Worm (Caenorhabditis elegans) whole organism, L4 larva: Measurements from ENCODE around the gene cht-5.

Experiments
- F10B5.3 ChIP-seq: sonication (generic microtip); optimal IDR thresholded peaks from 2 replicates; lab custom pipeline; 2016; ENCODE audit warnings: mild to moderate bottlenecking, missing genetic modification characterization, missing compliant biosample characterization
- F26F4.8 ChIP-seq: fragments of 200-800 bp; sonication (Bioruptor generic); conservative IDR thresholded peaks from 2 replicates; pipeline ENCODE4 v1.3.6; 2022; ENCODE audit warnings: missing genetic modification characterization, missing compliant biosample characterization
- F44E2.7 ChIP-seq: fragments of 200-800 bp; sonication (Bioruptor generic); IDR thresholded peaks from 2 replicates; pipeline ENCODE4 v2.1.2; 2022; ENCODE audit warnings: missing genetic modification characterization, missing compliant biosample characterization
- F49E8.2 ChIP-seq: sonication (generic microtip); optimal IDR thresholded peaks from 2 replicates; lab custom pipeline; 2016; ENCODE audit warnings: missing compliant biosample characterization, mild to moderate bottlenecking, missing genetic modification characterization, borderline replicate concordance
- T20F7.1 ChIP-seq: fragments of 200-800 bp; sonication (Bioruptor generic); optimal IDR thresholded peaks from 2 replicates; lab custom pipeline; 2018; ENCODE audit warnings: mild to moderate bottlenecking, missing genetic modification characterization, missing compliant biosample characterization
- Y105C5A.15 ChIP-seq: fragments of 200-800 bp; sonication (Bioruptor generic); IDR thresholded peaks from 2 replicates; pipeline ENCODE4 v1.3.6; 2022; ENCODE audit warnings: missing genetic modification characterization, missing compliant biosample characterization
- Y5F2A.4 ChIP-seq: fragments of 200-800 bp; sonication (Bioruptor generic); optimal IDR thresholded peaks from 2 replicates; lab custom pipeline; 2018; ENCODE audit warnings: mild to moderate bottlenecking, missing genetic modification characterization, missing compliant biosample characterization
- ama-1 ChIP-seq: fragments of 150-350 bp; optimal IDR thresholded peaks from 2 replicates; lab custom pipeline; 2014; ENCODE audit warnings: inconsistent platforms, mixed read lengths
- attf-4 ChIP-seq: sonication (generic microtip); optimal IDR thresholded peaks from 3 replicates; lab custom pipeline; 2017; ENCODE audit warnings: missing biosample characterization, missing genetic modification characterization
- ceh-20 ChIP-seq: fragments of 200-800 bp; sonication (Bioruptor generic); IDR thresholded peaks from 2 replicates; pipeline ENCODE4 v1.3.6; 2022; ENCODE audit warnings: missing genetic modification reagents, missing genetic modification characterization, missing compliant biosample characterization
- ceh-28 ChIP-seq: fragments of 150-350 bp; optimal IDR thresholded peaks from 2 replicates; lab custom pipeline; 2014; ENCODE audit warnings: missing biosample characterization, missing genetic modification reagents, missing genetic modification characterization
- ceh-44 ChIP-seq: fragments of 200-800 bp; sonication (Bioruptor generic); IDR thresholded peaks from 2 replicates; pipeline ENCODE4 v1.3.6; 2022; ENCODE audit warnings: missing genetic modification reagents, missing genetic modification characterization, missing compliant biosample characterization
- daf-12 ChIP-seq: fragments of 150-350 bp; optimal IDR thresholded peaks from 2 replicates; lab custom pipeline; 2014; ENCODE audit warnings: missing biosample characterization, missing genetic modification reagents, missing genetic modification characterization
- daf-16 ChIP-seq, 3 experiments: sonication (generic microtip); optimal IDR thresholded peaks; 2 replicates each; lab custom pipeline; 2016 to 2017; ENCODE audit warnings: missing genetic modification characterization in 3 of 3, missing genetic modification reagents in 3 of 3, mild to moderate bottlenecking in 2 of 3, missing compliant biosample characterization in 2 of 3, missing biosample characterization in 1 of 3, moderate library complexity in 1 of 3
- daf-19 ChIP-seq: fragments of 200-800 bp; sonication (Bioruptor generic); conservative IDR thresholded peaks from 2 replicates; pipeline ENCODE4 v1.3.6; 2022; ENCODE audit warnings: missing genetic modification characterization, missing compliant biosample characterization
- dmd-9 ChIP-seq: fragments of 200-800 bp; sonication (Bioruptor generic); IDR thresholded peaks from 2 replicates; pipeline ENCODE4 v1.3.6; 2022; ENCODE audit warnings: missing genetic modification reagents, missing genetic modification characterization, missing compliant biosample characterization
- dpl-1 ChIP-seq: fragments of 150-350 bp; optimal IDR thresholded peaks from 2 replicates; lab custom pipeline; 2014; ENCODE audit warnings: missing biosample characterization, missing genetic modification reagents, missing genetic modification characterization
- duxl-1 ChIP-seq: sonication (generic microtip); optimal IDR thresholded peaks from 2 replicates; lab custom pipeline; 2016; ENCODE audit warnings: mild to moderate bottlenecking, missing genetic modification characterization, moderate library complexity, missing compliant biosample characterization; ENCODE audit not compliant: poor library complexity
- dve-1 ChIP-seq: sonication (generic microtip); optimal IDR thresholded peaks from 2 replicates; lab custom pipeline; 2017; ENCODE audit warnings: antibody characterized with exemption, mild to moderate bottlenecking, missing genetic modification characterization, missing compliant biosample characterization; ENCODE audit not compliant: insufficient read depth
- gei-8 ChIP-seq: fragments of 200-800 bp; sonication (Bioruptor generic); optimal IDR thresholded peaks from 2 replicates; lab custom pipeline; 2018; ENCODE audit warnings: mild to moderate bottlenecking, missing genetic modification characterization, missing compliant biosample characterization
- hif-1 ChIP-seq, 2 experiments: sonication (generic microtip); optimal IDR thresholded peaks; 2 replicates each; lab custom pipeline; 2016 to 2017; ENCODE audit warnings: missing compliant biosample characterization in 2 of 2, missing genetic modification characterization in 2 of 2, missing genetic modification reagents in 2 of 2, missing genotype in 2 of 2, mild to moderate bottlenecking in 1 of 2
- lim-7 ChIP-seq: fragments of 200-800 bp; sonication (Bioruptor generic); IDR thresholded peaks from 2 replicates; pipeline ENCODE4 v1.3.6; 2022; ENCODE audit warnings: missing genetic modification characterization, missing compliant biosample characterization
- lin-15B ChIP-seq: fragments of 150-350 bp; sonication (generic microtip); optimal IDR thresholded peaks from 3 replicates; lab custom pipeline; 2014; ENCODE audit warnings: missing biosample characterization, missing genetic modification characterization
- lin-38 ChIP-seq: fragments of 200-800 bp; sonication (Bioruptor generic); IDR thresholded peaks from 2 replicates; pipeline ENCODE4 v1.3.6; 2022; ENCODE audit warnings: missing genetic modification reagents, missing genetic modification characterization, missing compliant biosample characterization
- lin-39 ChIP-seq: fragments of 150-350 bp; optimal IDR thresholded peaks from 2 replicates; lab custom pipeline; 2014; ENCODE audit warnings: missing biosample characterization, missing genetic modification reagents, missing genetic modification characterization
- lir-3 ChIP-seq: sonication (generic microtip); optimal IDR thresholded peaks from 2 replicates; lab custom pipeline; 2016; ENCODE audit warnings: mild to moderate bottlenecking, missing genetic modification characterization, missing compliant biosample characterization
- madf-5 ChIP-seq, 2 experiments: fragments of 200-800 bp; sonication (Bioruptor generic); IDR thresholded peaks; 2 replicates each; pipeline ENCODE4 v1.3.6; 2022; ENCODE audit warnings: missing compliant biosample characterization in 2 of 2, missing genetic modification characterization in 2 of 2
- madf-9 ChIP-seq: fragments of 200-800 bp; sonication (Bioruptor generic); conservative IDR thresholded peaks from 2 replicates; pipeline ENCODE4 v1.3.6; 2022; ENCODE audit warnings: missing genetic modification reagents, missing genetic modification characterization, missing compliant biosample characterization
- mdl-1 ChIP-seq, 2 experiments: fragments of 150-350 bp in 1 of 2; sonication (generic microtip) in 1 of 2; optimal IDR thresholded peaks; 2 replicates each; lab custom pipeline; 2014 to 2017; ENCODE audit warnings: missing biosample characterization in 2 of 2, missing genetic modification characterization in 2 of 2
- mdt-29 ChIP-seq: fragments of 200-800 bp; sonication (Bioruptor generic); IDR thresholded peaks from 2 replicates; pipeline ENCODE4 v1.3.6; 2022; ENCODE audit warnings: missing genetic modification reagents, missing genetic modification characterization, missing compliant biosample characterization
- mxl-3 ChIP-seq: fragments of 200-800 bp; sonication (Bioruptor generic); optimal IDR thresholded peaks from 2 replicates; lab custom pipeline; 2018; ENCODE audit warnings: mild to moderate bottlenecking, missing genetic modification characterization, missing compliant biosample characterization
- nhr-10 ChIP-seq: fragments of 150-350 bp; optimal IDR thresholded peaks from 2 replicates; lab custom pipeline; 2014; ENCODE audit warnings: missing biosample characterization, missing genetic modification characterization
- nhr-111 ChIP-seq: fragments of 200-800 bp; sonication (Bioruptor generic); optimal IDR thresholded peaks from 2 replicates; lab custom pipeline; 2018; ENCODE audit warnings: mild to moderate bottlenecking, missing genetic modification characterization, missing compliant biosample characterization
- nhr-25 ChIP-seq: sonication (generic microtip); optimal IDR thresholded peaks from 2 replicates; lab custom pipeline; 2017; ENCODE audit warnings: missing genetic modification characterization, mild to moderate bottlenecking, missing compliant biosample characterization, antibody characterized with exemption, moderate library complexity, borderline replicate concordance; ENCODE audit not compliant: insufficient read depth
- nhr-48 ChIP-seq: sonication (generic microtip); optimal IDR thresholded peaks from 2 replicates; lab custom pipeline; 2016; ENCODE audit warnings: mild to moderate bottlenecking, missing genetic modification characterization, missing compliant biosample characterization
- pha-4 ChIP-seq, 2 experiments: fragments of 150-350 bp in 1 of 2; fragments of 200-800 bp in 1 of 2; sonication (Bioruptor generic) in 1 of 2; IDR thresholded peaks in 1 of 2; optimal IDR thresholded peaks in 1 of 2; 2 replicates each; pipeline versions ENCODE4 v1.3.6 to Lab custom; 2014 to 2022; ENCODE audit warnings: missing genetic modification characterization in 2 of 2, missing genetic modification reagents in 2 of 2, missing biosample characterization in 1 of 2, missing compliant biosample characterization in 1 of 2
- saeg-2 ChIP-seq: fragments of 200-800 bp; sonication (Bioruptor generic); IDR thresholded peaks from 2 replicates; pipeline ENCODE4 v1.3.6; 2022; ENCODE audit warnings: missing genetic modification reagents, missing genetic modification characterization, missing compliant biosample characterization
- set-16 ChIP-seq: fragments of 200-800 bp; sonication (Bioruptor generic); IDR thresholded peaks from 2 replicates; pipeline ENCODE4 v1.3.6; 2022; ENCODE audit warnings: missing genetic modification reagents, missing genetic modification characterization, missing compliant biosample characterization
- skn-1 ChIP-seq: fragments of 150-350 bp; optimal IDR thresholded peaks from 2 replicates; lab custom pipeline; 2014; ENCODE audit warnings: missing biosample characterization, missing genetic modification characterization
- tag-97 ChIP-seq: fragments of 200-800 bp; sonication (Bioruptor generic); IDR thresholded peaks from 2 replicates; pipeline ENCODE4 v1.3.6; 2022; ENCODE audit warnings: missing genetic modification characterization, missing compliant biosample characterization
- unc-39 ChIP-seq: sonication (generic microtip); optimal IDR thresholded peaks from 2 replicates; lab custom pipeline; 2017; ENCODE audit warnings: missing biosample characterization, missing genetic modification characterization
- zag-1 ChIP-seq: fragments of 150-350 bp; optimal IDR thresholded peaks from 2 replicates; lab custom pipeline; 2014; ENCODE audit warnings: missing biosample characterization, missing genetic modification characterization
- zip-11 ChIP-seq: fragments of 200-800 bp; sonication (Bioruptor generic); IDR thresholded peaks from 2 replicates; pipeline ENCODE4 v1.3.6; 2022; ENCODE audit warnings: missing genetic modification characterization, missing compliant biosample characterization
- ztf-7 ChIP-seq: fragments of 150-350 bp; optimal IDR thresholded peaks from 2 replicates; lab custom pipeline; 2014; ENCODE audit warnings: missing biosample characterization, missing genetic modification characterization

Gene cht-5

DNA sequence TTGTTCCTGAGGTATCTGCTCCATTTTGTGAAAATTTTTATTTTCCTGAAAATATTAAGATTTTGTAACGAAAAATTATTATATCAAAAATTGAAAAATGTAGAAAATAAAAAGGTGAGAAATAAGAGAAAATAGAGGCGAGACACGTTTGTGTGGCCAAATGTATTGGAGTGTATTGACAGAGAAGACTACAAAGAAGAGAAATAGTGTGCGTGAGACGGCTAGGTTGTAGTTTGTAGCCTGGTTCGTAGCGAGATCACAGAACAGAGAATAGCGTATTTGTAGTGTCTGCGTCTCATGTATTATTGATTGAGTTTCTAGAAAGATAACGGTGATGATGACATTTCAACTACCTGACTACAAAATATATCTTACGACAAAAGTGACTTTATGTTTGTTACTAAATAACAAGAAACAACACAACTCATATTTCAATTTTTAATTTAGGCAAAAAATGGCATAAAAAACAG lies 30.4 kb upstream of the cht-5 start, which contains the start of gene nhr-12 (continued):
- TF ChIP-seq daf-16 (GFP tag; optimal IDR thresholded peaks at IDR 0.05; lab: Kevin White, UChicago), result no peak
- peak; percentile 59 for TF ChIP-seq daf-16 (tag; optimal IDR thresholded peaks at IDR 0.05; lab: Kevin White, UChicago)
- TF ChIP-seq F26F4.8 (GFP tag; lab: Robert Waterston, UW), result no peak

DNA sequence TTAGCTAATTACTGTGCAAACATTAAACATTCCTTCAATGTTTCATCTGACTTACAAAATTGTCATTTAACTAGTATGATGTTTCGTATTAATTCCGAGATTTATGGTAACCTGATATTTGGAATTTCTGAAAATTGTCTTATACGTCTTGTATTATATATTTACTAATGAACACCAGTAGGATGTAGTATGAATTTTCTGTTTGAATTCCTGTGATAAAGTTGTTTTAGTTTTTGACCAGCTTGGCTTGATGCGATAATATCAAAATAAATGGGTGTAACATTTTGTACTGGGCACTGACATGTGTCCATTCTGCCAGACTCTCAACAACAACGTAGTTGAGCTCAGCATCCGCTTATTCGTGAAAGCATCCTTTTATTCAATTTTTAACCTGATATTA lies 29.6 kb upstream of the cht-5 start, which contains the start of gene R04B5.6:
R04B5.6 (plus strand) TSS at position 301 of the 400 bp plus-strand sequence.
- no peak for TF ChIP-seq unc-39 (tag; lab: Kevin White, UChicago)
- TF ChIP-seq pha-4 (GFP tag; IDR thresholded peaks at IDR 0.05; lab: Robert Waterston, UW), result no peak
- no peak for TF ChIP-seq pha-4 (tag; optimal IDR thresholded peaks at IDR 0.05; lab: Kevin White, UChicago)
- TF ChIP-seq zip-11, result no peak
- TF ChIP-seq, all 104 proteins: peak for 0

DNA sequence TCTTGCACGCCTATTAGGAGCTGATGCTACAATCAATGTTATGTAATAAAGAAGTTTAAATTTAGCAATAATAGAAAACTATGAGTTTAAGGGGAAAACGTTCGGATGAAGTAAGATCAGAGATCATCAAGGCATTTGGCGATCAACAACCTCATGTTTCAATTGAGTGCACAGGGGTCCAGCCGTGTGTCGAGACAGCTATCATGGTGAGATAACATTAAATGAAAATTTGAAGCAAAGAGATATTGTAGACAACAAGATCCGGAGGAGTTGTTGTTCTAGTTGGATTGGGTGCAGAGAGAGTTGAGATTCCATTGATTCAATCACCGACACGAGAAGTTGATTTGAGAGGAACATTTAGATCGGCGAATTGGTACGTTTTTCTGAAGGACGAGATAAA lies 28.3 kb upstream of the cht-5 start:
- TF ChIP-seq F49E8.2 (tag; lab: Kevin White, UChicago) (no peak), mxl-3 (GFP tag; lab: Kevin White, UChicago) (no peak), daf-16 (GFP tag; optimal IDR thresholded peaks at IDR 0.05; lab: Kevin White, UChicago) (peak in 1 of 2 experiments; percentile 72), daf-16 (tag; optimal IDR thresholded peaks at IDR 0.05; lab: Kevin White, UChicago) (no peak), ceh-20 (no peak)
- TF ChIP-seq, all 104 proteins: peak for 1

DNA sequence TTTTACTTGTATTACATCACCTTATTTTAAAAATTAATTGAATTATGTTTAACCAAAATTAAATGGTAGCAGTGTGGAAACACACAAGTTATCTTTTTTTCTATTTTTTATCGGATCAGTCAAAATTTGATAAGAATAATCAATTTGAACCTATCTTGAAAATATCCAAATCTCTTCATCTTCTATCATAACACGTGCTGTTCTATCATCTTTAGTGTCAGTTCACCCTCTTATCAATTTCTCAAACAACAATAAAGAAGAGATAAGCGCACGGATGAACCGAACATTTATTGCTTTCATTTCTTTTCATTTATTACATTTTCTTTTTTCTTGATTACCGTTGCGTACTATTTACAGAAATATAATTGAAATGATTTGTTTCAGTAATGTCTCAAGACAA lies 27.3 kb upstream of the cht-5 start, which contains the start of gene R04B5.5:
R04B5.5 (plus strand) TSS at position 378 of the 400 bp plus-strand sequence.
- TF ChIP-seq duxl-1 (tag; lab: Kevin White, UChicago) (no peak), skn-1 (tag; lab: Kevin White, UChicago) (no peak), ceh-44 (GFP tag; lab: Robert Waterston, UW) (no peak), T20F7.1 (GFP tag; lab: Kevin White, UChicago) (peak; percentile 8), nhr-25 (tag; lab: Kevin White, UChicago) (no peak), attf-4 (tag; lab: Kevin White, UChicago) (no peak), lim-7 (GFP tag; lab: Robert Waterston, UW) (no peak), dve-1 (tag; lab: Kevin White, UChicago) (peak; percentile 98), madf-5 (GFP tag; IDR thresholded peaks at IDR 0.05; lab: Robert Waterston, UW) (no peak), F44E2.7 (no peak), dpl-1 (GFP tag; lab: Kevin White, UChicago) (no peak), ztf-7 (tag; lab: Kevin White, UChicago) (peak; percentile 46), daf-19 (GFP tag; lab: Robert Waterston, UW) (no peak), Y5F2A.4 (GFP tag; lab: Kevin White, UChicago) (no peak), lir-3 (no peak), F10B5.3 (no peak), lin-15B (no peak), ceh-28 (no peak), daf-12 (no peak), hif-1 (tag; optimal IDR thresholded peaks at IDR 0.05; lab: Kevin White, UChicago) (no peak), gei-8 (no peak), madf-9 (GFP tag; lab: Robert Waterston, UW) (no peak), ama-1 (lab: Kevin White, UChicago) (no peak), nhr-48 (peak; percentile 49), set-16 (GFP tag; lab: Robert Waterston, UW) (no peak), tag-97 (no peak), saeg-2 (no peak), nhr-111 (no peak), Y105C5A.15 (GFP tag; lab: Robert Waterston, UW) (no peak), mdl-1 (tag; optimal IDR thresholded peaks at IDR 0.05; lab: Kevin White, UChicago) (peak in 1 of 2 experiments; percentile 85), zag-1 (tag; lab: Kevin White, UChicago) (no peak), mdt-29 (GFP tag; lab: Robert Waterston, UW) (no peak), lin-39 (tag; lab: Kevin White, UChicago) (no peak), zip-11 (no peak), lin-38 (GFP tag; lab: Robert Waterston, UW) (no peak), nhr-10 (tag; lab: Kevin White, UChicago) (peak; percentile 85), dmd-9 (GFP tag; lab: Robert Waterston, UW) (no peak)
